Fruit fly (Drosophila melanogaster): ENCODE measurements around the gene Acsf3.

Acsf3 gene

DNA sequence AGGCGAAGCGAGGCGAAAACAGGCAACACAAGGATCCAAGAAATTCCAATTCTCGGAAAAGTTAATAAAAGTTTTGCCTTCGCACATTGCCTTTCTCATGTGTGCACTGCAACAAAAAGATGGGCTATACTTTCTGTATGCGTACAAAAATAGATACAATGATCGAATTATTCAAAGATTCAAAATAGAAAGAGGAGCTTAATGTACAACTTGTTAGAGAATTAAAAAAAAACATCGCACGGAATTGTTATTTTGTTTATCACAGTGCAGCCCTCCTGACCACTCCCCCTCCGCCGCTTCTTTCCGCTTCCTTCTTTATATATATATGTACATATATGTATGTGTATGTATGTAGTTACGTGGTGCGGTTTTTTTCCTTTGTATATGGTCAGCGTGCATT lies 26.5 kb upstream of the Acsf3 start (continued):
- no peak for TF ChIP-seq CG18011 (GFP tag; optimal IDR thresholded peaks at IDR 0.05)
- TF ChIP-seq Mad (GFP tag; optimal IDR thresholded peaks at IDR 0.05): no peak
- TF ChIP-seq NC2α (GFP tag; optimal IDR thresholded peaks at IDR 0.05): no peak
- peak; percentile 35 for TF ChIP-seq CG1603 (tag; optimal IDR thresholded peaks at IDR 0.05)
- TF ChIP-seq CG11093 (GFP tag; IDR thresholded peaks at IDR 0.05): 0 out of 3 replicates have a peak, but pooled peaks have one; percentile 36
- no peak for TF ChIP-seq unc-4 (GFP tag; IDR thresholded peaks at IDR 0.05; ENCODE audit: partially characterized antibody)
- peak; percentile 28 for TF ChIP-seq CG7839 (tag; optimal IDR thresholded peaks at IDR 0.05)
- no peak for TF ChIP-seq chif (GFP tag; optimal IDR thresholded peaks at IDR 0.05)
- TF ChIP-seq CG7271 (tag; optimal IDR thresholded peaks at IDR 0.05): no peak
- no peak for TF ChIP-seq ato (GFP tag; IDR thresholded peaks at IDR 0.05; ENCODE audit: partially characterized antibody)
- no peak for TF ChIP-seq CG10147 (GFP tag; optimal IDR thresholded peaks at IDR 0.05)
- TF ChIP-seq Ets65A (GFP tag): peak; percentile 42
- TF ChIP-seq CG11247 (GFP tag; IDR thresholded peaks at IDR 0.05): no peak
- TF ChIP-seq CG2712 (tag; optimal IDR thresholded peaks at IDR 0.05): peak; percentile 35
- TF ChIP-seq dmrt99B (tag; optimal IDR thresholded peaks at IDR 0.05): peak; percentile 45
- TF ChIP-seq Trl (optimal IDR thresholded peaks at IDR 0.05): no peak
- no peak for TF ChIP-seq Trl (GFP tag; optimal IDR thresholded peaks at IDR 0.05)
- no peak for TF ChIP-seq CG8359 (GFP tag; optimal IDR thresholded peaks at IDR 0.05; ENCODE audit: borderline replicate concordance)
- no peak for TF ChIP-seq ems (GFP tag; optimal IDR thresholded peaks at IDR 0.05)
- no peak for TF ChIP-seq CG3281 (GFP tag; optimal IDR thresholded peaks at IDR 0.05)
- no peak for TF ChIP-seq Hr78 (GFP tag; optimal IDR thresholded peaks at IDR 0.05)
- TF ChIP-seq CG9437 (GFP tag; optimal IDR thresholded peaks at IDR 0.05): no peak
- TF ChIP-seq CG4820 (GFP tag; optimal IDR thresholded peaks at IDR 0.05): peak; percentile 7
- TF ChIP-seq MESR4 (GFP tag; optimal IDR thresholded peaks at IDR 0.05): no peak
- TF ChIP-seq C15 (GFP tag; IDR thresholded peaks at IDR 0.05): no peak
- peak; percentile 24 for TF ChIP-seq CG18262 (tag; optimal IDR thresholded peaks at IDR 0.05)
- TF ChIP-seq CG1832 (GFP tag; optimal IDR thresholded peaks at IDR 0.05): no peak
- TF ChIP-seq vnd (GFP tag; IDR thresholded peaks at IDR 0.05; ENCODE audit: partially characterized antibody): no peak
- no peak for TF ChIP-seq wek (GFP tag; optimal IDR thresholded peaks at IDR 0.05)
- no peak for TF ChIP-seq CG7745 (tag; optimal IDR thresholded peaks at IDR 0.05)
- no peak for TF ChIP-seq cato (GFP tag; optimal IDR thresholded peaks at IDR 0.05; ENCODE audit: borderline replicate concordance)
- peak; percentile 37 for TF ChIP-seq CG17359 (tag; optimal IDR thresholded peaks at IDR 0.05)
- peak; percentile 19; the same call in 2 of the 3 replicates for TF ChIP-seq croc (GFP tag; conservative IDR thresholded peaks at IDR 0.05)
- no peak for TF ChIP-seq CG15073 (GFP tag; optimal IDR thresholded peaks at IDR 0.05)
- no peak for TF ChIP-seq oc (tag; optimal IDR thresholded peaks at IDR 0.05)
- no peak for TF ChIP-seq Awh (GFP tag; IDR thresholded peaks at IDR 0.05)
- peak; percentile 1 for TF ChIP-seq PHDP (tag; optimal IDR thresholded peaks at IDR 0.05)
- TF ChIP-seq bbx (GFP tag; IDR thresholded peaks at IDR 0.05; ENCODE audit: partially characterized antibody): no peak
- TF ChIP-seq Gug (GFP tag; IDR thresholded peaks at IDR 0.05): peak; percentile 17; the same call in 1 of the 4 replicates

dm6 chrX:7303848-7304427 lies 24.9 kb upstream of the Acsf3 start:
- TF ChIP-seq chinmo (GFP tag; IDR thresholded peaks at IDR 0.05; ENCODE audit: partially characterized antibody): 0 out of 4 replicates have a peak, but pooled peaks have one; percentile 19
- peak; percentile 0 for TF ChIP-seq CG10209 (GFP tag; optimal IDR thresholded peaks at IDR 0.05)
- no peak for TF ChIP-seq ssp (GFP tag; IDR thresholded peaks at IDR 0.05)
- peak; percentile 28 for TF ChIP-seq nom (GFP tag; optimal IDR thresholded peaks at IDR 0.05)
- peak; percentile 89 for TF ChIP-seq sug (tag; optimal IDR thresholded peaks at IDR 0.05)
- peak; percentile 47 for TF ChIP-seq sens (GFP tag)
- TF ChIP-seq CG32767 (GFP tag; IDR thresholded peaks at IDR 0.05): 0 out of 2 replicates have a peak, but pooled peaks have one; percentile 12
- TF ChIP-seq cg (GFP tag; optimal IDR thresholded peaks at IDR 0.05): peak; percentile 47
- peak; percentile 51; the same call in 1 of the 2 replicates for TF ChIP-seq GATAe (GFP tag; conservative IDR thresholded peaks at IDR 0.05)
- TF ChIP-seq CG6175 (GFP tag; IDR thresholded peaks at IDR 0.05): 0 out of 3 replicates have a peak, but pooled peaks have one; percentile 39
- no peak for TF ChIP-seq dati (GFP tag; IDR thresholded peaks at IDR 0.05)
- TF ChIP-seq Hr78 (GFP tag; optimal IDR thresholded peaks at IDR 0.05): peak in 1 of 2 experiments; percentile 67
- TF ChIP-seq croc (GFP tag; conservative IDR thresholded peaks at IDR 0.05): no peak
- no peak for TF ChIP-seq bab2 (GFP tag; optimal IDR thresholded peaks at IDR 0.05)
